Fruit fly (Drosophila melanogaster) whole organism, embryonic: ENCODE results near the gene His3.3A.

Experiments used
- Atf6 ChIP-seq: fragments of 200-800 bp; sonication (Bioruptor generic); IDR thresholded peaks from 2 replicates; pipeline ENCODE4 v1.3.6; 2022; ENCODE audit warnings: missing biosample characterization, missing genetic modification characterization
- B-H2 ChIP-seq: fragments of 200-800 bp; sonication (Bioruptor generic); optimal IDR thresholded peaks from 2 replicates; lab custom pipeline; 2018; ENCODE audit warnings: missing biosample characterization, mild to moderate bottlenecking, missing genetic modification characterization
- BEAF-32 ChIP-seq: fragments of 200-800 bp; sonication (Bioruptor generic); optimal IDR thresholded peaks from 3 replicates; lab custom pipeline; 2017; ENCODE audit warnings: missing biosample characterization, missing genetic modification characterization, mild to moderate bottlenecking, moderate library complexity, missing genetic modification reagents
- Bteb2 ChIP-seq: fragments of 200-800 bp; sonication (Bioruptor generic); optimal IDR thresholded peaks from 2 replicates; lab custom pipeline; 2016; ENCODE audit warnings: missing biosample characterization, missing genetic modification characterization
- CG1024 ChIP-seq: fragments of 200-800 bp; sonication (Bioruptor generic); IDR thresholded peaks from 2 replicates; pipeline ENCODE4 v1.3.6; 2022; ENCODE audit warnings: missing biosample characterization, missing genetic modification characterization
- CG11695 ChIP-seq: fragments of 200-800 bp; sonication (Bioruptor generic); IDR thresholded peaks from 3 replicates; pipeline ENCODE4 v1.3.6; 2022; ENCODE audit warnings: missing biosample characterization, missing genetic modification characterization
- CG15514 ChIP-seq: fragments of 200-800 bp; sonication (Bioruptor generic); optimal IDR thresholded peaks from 3 replicates; lab custom pipeline; 2017; ENCODE audit warnings: missing biosample characterization, missing genetic modification characterization, mild to moderate bottlenecking, moderate library complexity, missing genetic modification reagents
- CG16813 ChIP-seq: fragments of 200-800 bp; sonication (Bioruptor generic); IDR thresholded peaks from 3 replicates; pipeline ENCODE4 v1.3.6; 2022; ENCODE audit warnings: missing biosample characterization, missing genetic modification characterization; ENCODE audit not compliant: partially characterized antibody
- CG17568 ChIP-seq: fragments of 200-800 bp; sonication (Bioruptor generic); optimal IDR thresholded peaks from 2 replicates; lab custom pipeline; 2018; ENCODE audit warnings: missing biosample characterization, mild to moderate bottlenecking, missing genetic modification characterization, moderate library complexity
- CG17802 ChIP-seq: fragments of 200-800 bp; sonication (Bioruptor generic); optimal IDR thresholded peaks from 2 replicates; lab custom pipeline; 2018; ENCODE audit warnings: missing biosample characterization, mild to moderate bottlenecking, missing genetic modification characterization, moderate library complexity
- CG18011 ChIP-seq: fragments of 200-800 bp; sonication (Bioruptor generic); optimal IDR thresholded peaks from 2 replicates; lab custom pipeline; 2017; ENCODE audit warnings: missing biosample characterization, missing genetic modification characterization, mild to moderate bottlenecking, moderate library complexity, missing genotype
- CG18619 ChIP-seq: fragments of 200-800 bp; sonication (Bioruptor generic); optimal IDR thresholded peaks from 3 replicates; lab custom pipeline; 2017; ENCODE audit warnings: missing biosample characterization, mild to moderate bottlenecking, missing genetic modification characterization
- CG2129 ChIP-seq: fragments of 200-800 bp; sonication (Bioruptor generic); IDR thresholded peaks from 2 replicates; pipeline ENCODE4 v1.3.6; 2022; ENCODE audit warnings: missing biosample characterization, missing genetic modification characterization; ENCODE audit not compliant: partially characterized antibody
- CG3065 ChIP-seq: fragments of 200-800 bp; sonication (Bioruptor generic); optimal IDR thresholded peaks from 2 replicates; lab custom pipeline; 2016; ENCODE audit warnings: missing biosample characterization, missing genetic modification characterization
- CG31224 ChIP-seq: fragments of 200-800 bp; sonication (Bioruptor generic); IDR thresholded peaks from 2 replicates; pipeline ENCODE4 v1.3.6; 2022; ENCODE audit warnings: missing biosample characterization, missing genetic modification characterization
- CG32772 ChIP-seq: fragments of 200-800 bp; sonication (Bioruptor generic); IDR thresholded peaks from 2 replicates; pipeline ENCODE4 v1.3.6; 2022; ENCODE audit warnings: missing biosample characterization, missing genetic modification characterization
- CG3281 ChIP-seq: fragments of 200-800 bp; sonication (Bioruptor generic); optimal IDR thresholded peaks from 3 replicates; lab custom pipeline; 2017; ENCODE audit warnings: missing biosample characterization, mild to moderate bottlenecking, missing genetic modification characterization
- CG33213 ChIP-seq: fragments of 200-800 bp; sonication (Bioruptor generic); optimal IDR thresholded peaks from 3 replicates; lab custom pipeline; 2016; ENCODE audit warnings: missing biosample characterization, missing genetic modification characterization
- CG33557 ChIP-seq: fragments of 200-800 bp; sonication (Bioruptor generic); optimal IDR thresholded peaks from 2 replicates; lab custom pipeline; 2019; ENCODE audit warnings: missing biosample characterization, mild to moderate bottlenecking, missing genetic modification characterization, moderate library complexity
- CG7786 ChIP-seq: fragments of 200-800 bp; sonication (Bioruptor generic); optimal IDR thresholded peaks from 2 replicates; lab custom pipeline; 2016; ENCODE audit warnings: missing biosample characterization, missing genetic modification characterization
- CG8765 ChIP-seq: fragments of 200-800 bp; sonication (Bioruptor generic); IDR thresholded peaks from 2 replicates; pipeline ENCODE4 v1.3.6; 2022; ENCODE audit warnings: missing biosample characterization, missing genetic modification characterization
- CG8944 ChIP-seq: fragments of 200-800 bp; sonication (Bioruptor generic); optimal IDR thresholded peaks from 3 replicates; lab custom pipeline; 2016; ENCODE audit warnings: missing biosample characterization, missing genetic modification characterization
- D19B ChIP-seq: fragments of 200-800 bp; sonication (Bioruptor generic); optimal IDR thresholded peaks from 2 replicates; lab custom pipeline; 2017; ENCODE audit warnings: missing biosample characterization, mild to moderate bottlenecking, missing genetic modification characterization
- Dip2 ChIP-seq: fragments of 200-800 bp; sonication (Bioruptor generic); IDR thresholded peaks from 2 replicates; pipeline ENCODE4 v1.3.6; 2022; ENCODE audit warnings: missing biosample characterization, missing genetic modification characterization
- Ets65A ChIP-seq: fragments of 200-800 bp; sonication (Bioruptor generic); peaks from one replicate; lab custom pipeline; 2016; ENCODE audit warnings: missing biosample characterization, missing genetic modification characterization
- Jarid2 ChIP-seq: fragments of 200-800 bp; sonication (Bioruptor generic); optimal IDR thresholded peaks from 3 replicates; lab custom pipeline; 2017; ENCODE audit warnings: mild to moderate bottlenecking, missing biosample characterization, missing genetic modification reagents, missing genetic modification characterization
- Med ChIP-seq: fragments of 200-800 bp; sonication (Bioruptor generic); peaks from one replicate; lab custom pipeline; 2016; ENCODE audit warnings: missing biosample characterization, missing genetic modification characterization, mild to moderate bottlenecking, inconsistent platforms, moderate library complexity
- Mes4 ChIP-seq: fragments of 200-800 bp; sonication (Bioruptor generic); optimal IDR thresholded peaks from 2 replicates; lab custom pipeline; 2016; ENCODE audit warnings: missing biosample characterization, missing genetic modification characterization
- Mrtf ChIP-seq: fragments of 200-800 bp; sonication (Bioruptor generic); IDR thresholded peaks from 3 replicates; pipeline ENCODE4 v1.3.6; 2022; ENCODE audit warnings: missing biosample characterization, missing genetic modification characterization
- Oaz ChIP-seq: fragments of 200-800 bp; sonication (Bioruptor generic); IDR thresholded peaks from 2 replicates; pipeline ENCODE4 v1.3.6; 2022; ENCODE audit warnings: missing biosample characterization, missing genetic modification characterization
- Sox100B ChIP-seq: fragments of 200-800 bp; sonication (Bioruptor generic); optimal IDR thresholded peaks from 3 replicates; lab custom pipeline; 2018; ENCODE audit warnings: missing biosample characterization, mild to moderate bottlenecking, missing genetic modification characterization
- TFAM ChIP-seq: fragments of 200-800 bp; sonication (Bioruptor generic); optimal IDR thresholded peaks from 2 replicates; lab custom pipeline; 2017; ENCODE audit warnings: missing biosample characterization, missing genetic modification characterization, inconsistent platforms
- Taf1 ChIP-seq: fragments of 200-800 bp; sonication (Bioruptor generic); IDR thresholded peaks from 2 replicates; pipeline ENCODE4 v1.3.6; 2022; ENCODE audit warnings: missing biosample characterization, missing genetic modification characterization
- chif ChIP-seq, 2 experiments: fragments of 200-800 bp; sonication (Bioruptor generic); optimal IDR thresholded peaks; 3 replicates each; lab custom pipeline; 2016; ENCODE audit warnings: missing biosample characterization in 2 of 2, missing genetic modification characterization in 2 of 2
- chm ChIP-seq: fragments of 200-800 bp; sonication (Bioruptor generic); IDR thresholded peaks from 2 replicates; pipeline ENCODE4 v1.3.6; 2022; ENCODE audit warnings: missing biosample characterization, missing genetic modification characterization
- en ChIP-seq: fragments of 200-800 bp; sonication (Bioruptor generic); optimal IDR thresholded peaks from 2 replicates; lab custom pipeline; 2016; ENCODE audit warnings: missing biosample characterization, missing genetic modification characterization
- grau ChIP-seq: fragments of 200-800 bp; optimal IDR thresholded peaks from 3 replicates; lab custom pipeline; 2019; ENCODE audit warnings: missing biosample characterization, mild to moderate bottlenecking, missing genetic modification characterization, moderate library complexity
- ham ChIP-seq: fragments of 200-800 bp; sonication (Bioruptor generic); IDR thresholded peaks from 2 replicates; pipeline ENCODE4 v1.3.6; 2022; ENCODE audit warnings: missing biosample characterization, missing genetic modification characterization
- her ChIP-seq: fragments of 200-800 bp; sonication (Bioruptor generic); optimal IDR thresholded peaks from 2 replicates; lab custom pipeline; 2016; ENCODE audit warnings: missing biosample characterization, missing genetic modification characterization
- ken ChIP-seq: fragments of 200-800 bp; sonication (Bioruptor generic); IDR thresholded peaks from 3 replicates; pipeline ENCODE4 v1.3.6; 2022; ENCODE audit warnings: missing biosample characterization, missing genetic modification characterization
- mld ChIP-seq: fragments of 200-800 bp; sonication (Bioruptor generic); IDR thresholded peaks from 3 replicates; pipeline ENCODE4 v1.3.6; 2022; ENCODE audit warnings: missing biosample characterization, missing genetic modification characterization; ENCODE audit not compliant: partially characterized antibody
- nerfin-2 ChIP-seq: fragments of 200-800 bp; sonication (Bioruptor generic); IDR thresholded peaks from 2 replicates; pipeline ENCODE4 v1.3.6; 2022; ENCODE audit warnings: missing biosample characterization, missing genetic modification characterization; ENCODE audit not compliant: partially characterized antibody
- otp ChIP-seq: fragments of 200-800 bp; sonication (Bioruptor generic); IDR thresholded peaks from 3 replicates; pipeline ENCODE4, ENCODE4 v1.3.6; 2022; ENCODE audit warnings: missing biosample characterization, missing genetic modification characterization
- sens ChIP-seq: fragments of 200-800 bp; sonication (Bioruptor generic); peaks from one replicate; lab custom pipeline; 2016; ENCODE audit warnings: missing biosample characterization, missing genetic modification characterization
- tin ChIP-seq: fragments of 200-800 bp; sonication (Bioruptor generic); optimal IDR thresholded peaks from 3 replicates; lab custom pipeline; 2016; ENCODE audit warnings: missing biosample characterization, missing genetic modification characterization
- tio ChIP-seq: fragments of 200-800 bp; sonication (Bioruptor generic); optimal IDR thresholded peaks from 2 replicates; lab custom pipeline; 2017; ENCODE audit warnings: missing biosample characterization, missing genetic modification characterization, inconsistent platforms
- tx ChIP-seq: fragments of 200-800 bp; sonication (Bioruptor generic); optimal IDR thresholded peaks from 2 replicates; lab custom pipeline; 2016; ENCODE audit warnings: missing biosample characterization, missing genetic modification characterization
- wdn ChIP-seq: fragments of 200-800 bp; sonication (Bioruptor generic); IDR thresholded peaks from 2 replicates; pipeline ENCODE4 v1.3.6; 2022; ENCODE audit warnings: missing biosample characterization, missing genetic modification characterization
- wek ChIP-seq: fragments of 200-800 bp; sonication (Bioruptor generic); optimal IDR thresholded peaks from 3 replicates; lab custom pipeline; 2018; ENCODE audit warnings: missing biosample characterization, mild to moderate bottlenecking, missing genetic modification characterization, moderate library complexity
- zfh2 ChIP-seq: fragments of 200-800 bp; sonication (Bioruptor generic); optimal IDR thresholded peaks from 2 replicates; lab custom pipeline; 2016; ENCODE audit warnings: missing biosample characterization, missing genetic modification characterization

Gene His3.3A

dm6 chr2L:5009306-5010030 lies 45.4 kb upstream of the His3.3A start, which contains the start of gene Rtnl1 (continued):
- TF ChIP-seq wdn (GFP tag; lab: Robert Waterston, UW) (no peak), mld (peak; percentile 84; the same call in 2 of the 3 replicates), sens (GFP tag; lab: Kevin White, UChicago) (peak; percentile 85), CG7786 (GFP tag; lab: Kevin White, UChicago) (peak; percentile 29), chm (GFP tag; lab: Robert Waterston, UW) (peak; percentile 48; the same call in 1 of the 2 replicates), Ets65A (GFP tag; lab: Kevin White, UChicago) (peak; percentile 42), B-H2 (GFP tag; lab: Kevin White, UChicago) (peak; percentile 26), tin (no peak), CG17568 (GFP tag; lab: Kevin White, UChicago) (no peak), her (peak; percentile 32), Atf6 (GFP tag; lab: Robert Waterston, UW) (no peak), Dip2 (GFP tag; lab: Robert Waterston, UW) (no peak), Jarid2 (GFP tag; lab: Kevin White, UChicago) (peak; percentile 42), Mes4 (GFP tag; lab: Kevin White, UChicago) (no peak), CG33557 (GFP tag; lab: Kevin White, UChicago) (no peak), CG33213 (GFP tag; lab: Kevin White, UChicago) (peak; percentile 87), CG1024 (GFP tag; lab: Robert Waterston, UW) (no peak), CG16813 (GFP tag; lab: Robert Waterston, UW) (peak; percentile 93), chif (GFP tag; optimal IDR thresholded peaks at IDR 0.05; lab: Kevin White, UChicago) (peak in 1 of 2 experiments; percentile 35), CG8944 (no peak), ken (no peak), CG3281 (no peak), grau (tag; lab: Kevin White, UChicago) (peak; percentile 37), Oaz (no peak), tio (GFP tag; lab: Kevin White, UChicago) (no peak), tx (GFP tag; lab: Kevin White, UChicago) (peak; percentile 11), CG15514 (GFP tag; lab: Kevin White, UChicago) (peak; percentile 84), Taf1 (GFP tag; lab: Robert Waterston, UW) (no peak), CG3065 (GFP tag; lab: Kevin White, UChicago) (no peak), Bteb2 (GFP tag; lab: Kevin White, UChicago) (peak; percentile 21), CG18011 (GFP tag; lab: Kevin White, UChicago) (no peak), CG11695 (GFP tag; lab: Robert Waterston, UW) (no peak), nerfin-2 (peak; percentile 42; the same call in 1 of the 2 replicates), Mrtf (no peak), Sox100B (GFP tag; lab: Kevin White, UChicago) (no peak), CG31224 (no peak), BEAF-32 (GFP tag; lab: Kevin White, UChicago) (peak; percentile 98), CG32772 (GFP tag; lab: Robert Waterston, UW) (no peak), en (GFP tag; lab: Kevin White, UChicago) (no peak), wek (GFP tag; lab: Kevin White, UChicago) (no peak), otp (no peak), CG18619 (GFP tag; lab: Kevin White, UChicago) (no peak), zfh2 (GFP tag; lab: Kevin White, UChicago) (peak; percentile 16), D19B (GFP tag; lab: Kevin White, UChicago) (no peak), ham (GFP tag; lab: Robert Waterston, UW) (no peak), TFAM (no peak), Med (GFP tag; lab: Kevin White, UChicago) (peak; percentile 91), CG8765 (GFP tag; lab: Robert Waterston, UW) (no peak; the same call in 1 of the 2 replicates), CG17802 (no peak), CG2129 (GFP tag; lab: Robert Waterston, UW) (peak; percentile 80)
